Fruit fly (Drosophila melanogaster) whole organism, embryonic: Measurements from ENCODE around the gene Gcna.

Source experiments
- CG1024 ChIP-seq: fragments of 200-800 bp; sonication (Bioruptor generic); IDR thresholded peaks from 2 replicates; pipeline ENCODE4 v1.3.6; 2022; ENCODE audit warnings: missing biosample characterization, missing genetic modification characterization
- CG11398 ChIP-seq: fragments of 200-800 bp; sonication (Bioruptor generic); optimal IDR thresholded peaks from 2 replicates; lab custom pipeline; 2016; ENCODE audit warnings: missing biosample characterization, missing genetic modification characterization
- CG11560 ChIP-seq: fragments of 200-800 bp; sonication (Bioruptor generic); IDR thresholded peaks from 3 replicates; pipeline ENCODE4 v1.3.6; 2022; ENCODE audit warnings: missing biosample characterization, missing genetic modification characterization
- CG11723 ChIP-seq: fragments of 200-800 bp; sonication (Bioruptor generic); optimal IDR thresholded peaks from 2 replicates; lab custom pipeline; 2017; ENCODE audit warnings: missing biosample characterization, mild to moderate bottlenecking, missing genetic modification characterization
- CG13296 ChIP-seq: fragments of 200-800 bp; sonication (Bioruptor generic); optimal IDR thresholded peaks from 3 replicates; lab custom pipeline; 2018; ENCODE audit warnings: missing biosample characterization, mild to moderate bottlenecking, missing genetic modification characterization
- CG14965 ChIP-seq: fragments of 200-800 bp; sonication (Bioruptor generic); optimal IDR thresholded peaks from 2 replicates; lab custom pipeline; 2016; ENCODE audit warnings: missing biosample characterization, missing genetic modification characterization, borderline replicate concordance
- CG15269 ChIP-seq: fragments of 200-800 bp; sonication (Bioruptor generic); optimal IDR thresholded peaks from 2 replicates; lab custom pipeline; 2018; ENCODE audit warnings: missing biosample characterization, mild to moderate bottlenecking, missing genetic modification characterization, moderate library complexity
- CG1647 ChIP-seq: fragments of 200-800 bp; sonication (Bioruptor generic); optimal IDR thresholded peaks from 3 replicates; lab custom pipeline; 2016; ENCODE audit warnings: missing biosample characterization, missing genetic modification characterization
- CG17568 ChIP-seq: fragments of 200-800 bp; sonication (Bioruptor generic); optimal IDR thresholded peaks from 2 replicates; lab custom pipeline; 2018; ENCODE audit warnings: missing biosample characterization, mild to moderate bottlenecking, missing genetic modification characterization, moderate library complexity
- CG18011 ChIP-seq: fragments of 200-800 bp; sonication (Bioruptor generic); optimal IDR thresholded peaks from 2 replicates; lab custom pipeline; 2017; ENCODE audit warnings: missing biosample characterization, missing genetic modification characterization, mild to moderate bottlenecking, moderate library complexity, missing genotype
- CG1832 ChIP-seq: fragments of 200-800 bp; sonication (Bioruptor generic); optimal IDR thresholded peaks from 2 replicates; lab custom pipeline; 2017; ENCODE audit warnings: missing biosample characterization, mild to moderate bottlenecking, missing genetic modification characterization, inconsistent platforms
- CG2712 ChIP-seq: fragments of 200-800 bp; optimal IDR thresholded peaks from 3 replicates; lab custom pipeline; 2019; ENCODE audit warnings: missing biosample characterization, mild to moderate bottlenecking, missing genetic modification characterization, moderate library complexity
- CG2875 ChIP-seq: fragments of 200-800 bp; sonication (Bioruptor generic); optimal IDR thresholded peaks from 2 replicates; lab custom pipeline; 2017; ENCODE audit warnings: missing biosample characterization, mild to moderate bottlenecking, missing genetic modification characterization, missing genetic modification reagents
- CG31224 ChIP-seq: fragments of 200-800 bp; sonication (Bioruptor generic); IDR thresholded peaks from 2 replicates; pipeline ENCODE4 v1.3.6; 2022; ENCODE audit warnings: missing biosample characterization, missing genetic modification characterization
- CG32532 ChIP-seq: fragments of 200-800 bp; sonication (Bioruptor generic); IDR thresholded peaks from 2 replicates; pipeline ENCODE4 v1.3.6; 2022; ENCODE audit warnings: missing biosample characterization, missing genetic modification characterization
- CG32767 ChIP-seq: fragments of 200-800 bp; sonication (Bioruptor generic); IDR thresholded peaks from 2 replicates; pipeline ENCODE4 v1.3.6; 2022; ENCODE audit warnings: missing biosample characterization, missing genetic modification characterization
- CG33557 ChIP-seq: fragments of 200-800 bp; sonication (Bioruptor generic); optimal IDR thresholded peaks from 2 replicates; lab custom pipeline; 2019; ENCODE audit warnings: missing biosample characterization, mild to moderate bottlenecking, missing genetic modification characterization, moderate library complexity
- CG6272 ChIP-seq: fragments of 200-800 bp; sonication (Bioruptor generic); IDR thresholded peaks from 2 replicates; pipeline ENCODE4 v1.3.6; 2022; ENCODE audit warnings: missing biosample characterization, missing genetic modification characterization
- CG7786 ChIP-seq: fragments of 200-800 bp; sonication (Bioruptor generic); optimal IDR thresholded peaks from 2 replicates; lab custom pipeline; 2016; ENCODE audit warnings: missing biosample characterization, missing genetic modification characterization
- CG9609 ChIP-seq: fragments of 200-800 bp; sonication (Bioruptor generic); optimal IDR thresholded peaks from 3 replicates; lab custom pipeline; 2016; ENCODE audit warnings: missing biosample characterization, missing genetic modification characterization
- CG9797 ChIP-seq: fragments of 200-800 bp; sonication (Bioruptor generic); optimal IDR thresholded peaks from 3 replicates; lab custom pipeline; 2018; ENCODE audit warnings: missing biosample characterization, mild to moderate bottlenecking, missing genetic modification characterization
- D ChIP-seq, 2 experiments: fragments of 200-800 bp in 1 of 2; fragments of >200 bp in 1 of 2; sonication (Bioruptor generic) in 1 of 2; optimal IDR thresholded peaks; 2 replicates in 1 of 2; 3 replicates in 1 of 2; lab custom pipeline; 2017; ENCODE audit warnings: mild to moderate bottlenecking in 1 of 2, missing biosample characterization in 1 of 2, missing genetic modification characterization in 1 of 2, missing genetic modification reagents in 1 of 2
- Dll ChIP-seq: fragments of 200-800 bp; sonication (Bioruptor generic); IDR thresholded peaks from 4 replicates; pipeline ENCODE4 v1.3.6; 2022; ENCODE audit warnings: missing biosample characterization, missing genetic modification characterization; ENCODE audit not compliant: partially characterized antibody
- Dref ChIP-seq: fragments of 200-800 bp; sonication (Bioruptor generic); IDR thresholded peaks from 2 replicates; pipeline ENCODE4 v1.3.6; 2022; ENCODE audit warnings: missing biosample characterization, missing genetic modification characterization
- E2f1 ChIP-seq: fragments of 200-800 bp; sonication (Bioruptor generic); IDR thresholded peaks from 2 replicates; pipeline ENCODE4 v1.3.6; 2022; ENCODE audit warnings: missing biosample characterization, missing genetic modification characterization
- Hr39 ChIP-seq: fragments of >200 bp; optimal IDR thresholded peaks from 2 replicates; lab custom pipeline; 2017
- Mes4 ChIP-seq: fragments of 200-800 bp; sonication (Bioruptor generic); optimal IDR thresholded peaks from 2 replicates; lab custom pipeline; 2016; ENCODE audit warnings: missing biosample characterization, missing genetic modification characterization
- Nf-YA ChIP-seq: fragments of 200-800 bp; sonication (Bioruptor generic); IDR thresholded peaks from 2 replicates; pipeline ENCODE4 v1.3.6; 2022; ENCODE audit warnings: missing biosample characterization, missing genetic modification characterization
- Nf-YC ChIP-seq: fragments of 200-800 bp; optimal IDR thresholded peaks from 3 replicates; lab custom pipeline; 2019; ENCODE audit warnings: missing biosample characterization, mild to moderate bottlenecking, missing genetic modification characterization, moderate library complexity
- Optix ChIP-seq: fragments of 200-800 bp; sonication (Bioruptor generic); IDR thresholded peaks from 3 replicates; pipeline ENCODE4 v1.3.6; 2022; ENCODE audit warnings: missing biosample characterization, missing genetic modification characterization
- Side ChIP-seq: fragments of 200-800 bp; sonication (Bioruptor generic); optimal IDR thresholded peaks from 2 replicates; lab custom pipeline; 2016; ENCODE audit warnings: missing biosample characterization, missing genetic modification characterization
- Spps ChIP-seq: fragments of 200-800 bp; sonication (Bioruptor generic); optimal IDR thresholded peaks from 2 replicates; lab custom pipeline; 2018; ENCODE audit warnings: missing biosample characterization, mild to moderate bottlenecking, missing genetic modification characterization
- Tbp ChIP-seq: fragments of >200 bp; optimal IDR thresholded peaks from 2 replicates; lab custom pipeline; 2018; ENCODE audit warnings: missing biosample characterization, missing genetic modification characterization
- ac ChIP-seq: fragments of 200-800 bp; sonication (Bioruptor generic); optimal IDR thresholded peaks from 3 replicates; lab custom pipeline; 2017; ENCODE audit warnings: missing biosample characterization, mild to moderate bottlenecking, missing genetic modification characterization
- bbx ChIP-seq: fragments of 200-800 bp; sonication (Bioruptor generic); IDR thresholded peaks from 2 replicates; pipeline ENCODE4 v1.3.6; 2022; ENCODE audit warnings: missing biosample characterization, missing genetic modification characterization; ENCODE audit not compliant: partially characterized antibody
- bowl ChIP-seq: fragments of 200-800 bp; sonication (Bioruptor generic); IDR thresholded peaks from 2 replicates; pipeline ENCODE4 v1.3.6; 2022; ENCODE audit warnings: missing biosample characterization, missing genetic modification characterization
- chinmo ChIP-seq: fragments of 200-800 bp; sonication (Bioruptor generic); IDR thresholded peaks from 4 replicates; pipeline ENCODE4 v1.3.6; 2022; ENCODE audit warnings: missing biosample characterization, missing genetic modification characterization; ENCODE audit not compliant: partially characterized antibody
- chm ChIP-seq: fragments of 200-800 bp; sonication (Bioruptor generic); IDR thresholded peaks from 2 replicates; pipeline ENCODE4 v1.3.6; 2022; ENCODE audit warnings: missing biosample characterization, missing genetic modification characterization
- ems ChIP-seq: fragments of 200-800 bp; sonication (Bioruptor generic); optimal IDR thresholded peaks from 3 replicates; lab custom pipeline; 2016; ENCODE audit warnings: missing biosample characterization, missing genetic modification characterization
- eyg ChIP-seq: fragments of 200-800 bp; sonication (Bioruptor generic); optimal IDR thresholded peaks from 3 replicates; lab custom pipeline; 2016; ENCODE audit warnings: missing biosample characterization, missing genetic modification characterization
- gro ChIP-seq: fragments of 200-800 bp; sonication (Bioruptor generic); optimal IDR thresholded peaks from 2 replicates; lab custom pipeline; 2016; ENCODE audit warnings: missing biosample characterization, missing genetic modification characterization
- gt ChIP-seq: fragments of 200-800 bp; sonication (Bioruptor generic); IDR thresholded peaks from 2 replicates; pipeline ENCODE4 v1.3.6; 2022; ENCODE audit warnings: missing biosample characterization, missing genetic modification characterization
- kah ChIP-seq: fragments of 200-800 bp; sonication (Bioruptor generic); optimal IDR thresholded peaks from 2 replicates; lab custom pipeline; 2018; ENCODE audit warnings: missing biosample characterization, mild to moderate bottlenecking, missing genetic modification characterization
- ken ChIP-seq: fragments of 200-800 bp; sonication (Bioruptor generic); IDR thresholded peaks from 3 replicates; pipeline ENCODE4 v1.3.6; 2022; ENCODE audit warnings: missing biosample characterization, missing genetic modification characterization
- klu ChIP-seq: fragments of 200-800 bp; sonication (Bioruptor generic); IDR thresholded peaks from 2 replicates; pipeline ENCODE4 v1.3.6; 2022; ENCODE audit warnings: missing biosample characterization, missing genetic modification characterization
- lab ChIP-seq: fragments of 200-800 bp; sonication (Bioruptor generic); optimal IDR thresholded peaks from 3 replicates; lab custom pipeline; 2017; ENCODE audit warnings: missing biosample characterization, missing genetic modification characterization, mild to moderate bottlenecking, moderate library complexity, missing genetic modification reagents
- lilli ChIP-seq: fragments of 200-800 bp; sonication (Bioruptor generic); optimal IDR thresholded peaks from 3 replicates; lab custom pipeline; 2016; ENCODE audit warnings: missing biosample characterization, missing genetic modification characterization
- sc ChIP-seq, 3 experiments: fragments of >200 bp in 2 of 3; fragments of 200-800 bp in 1 of 3; sonication (Bioruptor generic) in 1 of 3; optimal IDR thresholded peaks; 2 replicates in 2 of 3; 3 replicates in 1 of 3; lab custom pipeline; 2017; ENCODE audit warnings: mild to moderate bottlenecking in 1 of 3, missing biosample characterization in 1 of 3, missing genetic modification characterization in 1 of 3, missing genetic modification reagents in 1 of 3
- stc ChIP-seq: fragments of 200-800 bp; sonication (Bioruptor generic); IDR thresholded peaks from 2 replicates; pipeline ENCODE4 v1.3.6; 2022; ENCODE audit warnings: missing biosample characterization, missing genetic modification characterization
- tap ChIP-seq: fragments of 200-800 bp; optimal IDR thresholded peaks from 3 replicates; lab custom pipeline; 2019; ENCODE audit warnings: missing biosample characterization, mild to moderate bottlenecking, missing genetic modification characterization, moderate library complexity
- z ChIP-seq: fragments of 200-800 bp; sonication (Bioruptor generic); IDR thresholded peaks from 3 replicates; pipeline ENCODE4 v1.3.6; 2022; ENCODE audit warnings: missing biosample characterization, missing genetic modification characterization

Gene Gcna

dm6 chrX:1858867-1859266, 6.8 kb downstream of the Gcna start, which contains the start of gene Lamtor5 (continued):
- TF ChIP-seq CG7786 (GFP tag; lab: Kevin White, UChicago) (no peak), CG2875 (no peak), gro (GFP tag; lab: Kevin White, UChicago) (peak; percentile 23), Tbp (GFP tag; lab: Kevin White, UChicago) (no peak), eyg (no peak), gt (GFP tag; lab: Robert Waterston, UW) (no peak), Side (no peak), Nf-YC (peak; percentile 29), Optix (GFP tag; lab: Robert Waterston, UW) (no peak), CG9797 (GFP tag; lab: Kevin White, UChicago) (peak; percentile 53), sc (optimal IDR thresholded peaks at IDR 0.05; lab: Kevin White, UChicago) (no peak), sc (GFP tag; optimal IDR thresholded peaks at IDR 0.05; lab: Kevin White, UChicago) (no peak), CG6272 (GFP tag; lab: Robert Waterston, UW) (0 out of 2 replicates have a peak, but pooled peaks have one; percentile 25), CG1647 (no peak), CG11398 (GFP tag; lab: Kevin White, UChicago) (no peak), CG17568 (GFP tag; lab: Kevin White, UChicago) (no peak), CG11723 (GFP tag; lab: Kevin White, UChicago) (no peak), lab (GFP tag; lab: Kevin White, UChicago) (peak; percentile 69), ems (peak; percentile 46), CG32767 (GFP tag; lab: Robert Waterston, UW) (no peak), Spps (tag; lab: Kevin White, UChicago) (no peak), CG13296 (GFP tag; lab: Kevin White, UChicago) (peak; percentile 41), ac (no peak), ken (no peak), tap (no peak), lilli (peak; percentile 60), chinmo (GFP tag; lab: Robert Waterston, UW) (no peak), CG2712 (peak; percentile 58), z (GFP tag; lab: Robert Waterston, UW) (no peak), E2f1 (GFP tag; lab: Robert Waterston, UW) (no peak), Mes4 (GFP tag; lab: Kevin White, UChicago) (no peak), CG18011 (GFP tag; lab: Kevin White, UChicago) (peak; percentile 40), klu (peak; percentile 15; the same call in 1 of the 2 replicates), CG31224 (no peak), CG11560 (tag; lab: Robert Waterston, UW) (no peak), Dref (no peak), Hr39 (lab: Kevin White, UChicago) (no peak), Dll (no peak), CG32532 (peak; percentile 72), CG14965 (no peak), CG1024 (GFP tag; lab: Robert Waterston, UW) (no peak), stc (GFP tag; lab: Robert Waterston, UW) (no peak; the same call in 1 of the 2 replicates), D (optimal IDR thresholded peaks at IDR 0.05; lab: Kevin White, UChicago) (no peak), D (GFP tag; optimal IDR thresholded peaks at IDR 0.05; lab: Kevin White, UChicago) (no peak), CG15269 (peak; percentile 45), bowl (GFP tag; lab: Robert Waterston, UW) (no peak), Nf-YA (GFP tag; lab: Robert Waterston, UW) (no peak), chm (GFP tag; lab: Robert Waterston, UW) (no peak), bbx (GFP tag; lab: Robert Waterston, UW) (0 out of 2 replicates have a peak, but pooled peaks have one; percentile 28), CG1832 (GFP tag; lab: Kevin White, UChicago) (no peak), CG33557 (no peak), CG9609 (GFP tag; lab: Kevin White, UChicago) (no peak), kah (GFP tag; lab: Kevin White, UChicago) (no peak)
